Fruit fly (Drosophila melanogaster) whole organism, embryonic: ENCODE measurements around the gene Ifrd1.

Experiments used
- BEAF-32 ChIP-seq: fragments of 200-800 bp; sonication (Bioruptor generic); optimal IDR thresholded peaks from 3 replicates; lab custom pipeline; 2017; ENCODE audit warnings: missing biosample characterization, missing genetic modification characterization, mild to moderate bottlenecking, moderate library complexity, missing genetic modification reagents
- Blimp-1 ChIP-seq: fragments of 200-800 bp; sonication (Bioruptor generic); optimal IDR thresholded peaks from 3 replicates; lab custom pipeline; 2018; ENCODE audit warnings: missing biosample characterization, missing genetic modification characterization, mild to moderate bottlenecking, moderate library complexity, missing genetic modification reagents
- BtbVII ChIP-seq: fragments of 200-800 bp; sonication (Bioruptor generic); optimal IDR thresholded peaks from 3 replicates; lab custom pipeline; 2017; ENCODE audit warnings: missing biosample characterization, mild to moderate bottlenecking, missing genetic modification characterization
- CG11085 ChIP-seq: fragments of 200-800 bp; sonication (Bioruptor generic); IDR thresholded peaks from 2 replicates; pipeline ENCODE4 v1.3.6; 2022; ENCODE audit warnings: missing biosample characterization, missing genetic modification characterization
- CG13894 ChIP-seq: fragments of 200-800 bp; sonication (Bioruptor generic); optimal IDR thresholded peaks from 3 replicates; lab custom pipeline; 2018; ENCODE audit warnings: missing biosample characterization, mild to moderate bottlenecking, missing genetic modification characterization, moderate library complexity
- CG14667 ChIP-seq: fragments of 200-800 bp; sonication (Bioruptor generic); IDR thresholded peaks from 2 replicates; pipeline ENCODE4 v1.3.6; 2022; ENCODE audit warnings: missing biosample characterization, missing genetic modification characterization
- CG14710 ChIP-seq: fragments of 200-800 bp; sonication (Bioruptor generic); optimal IDR thresholded peaks from 3 replicates; lab custom pipeline; 2019; ENCODE audit warnings: missing biosample characterization, mild to moderate bottlenecking, missing genetic modification characterization, moderate library complexity
- CG1647 ChIP-seq: fragments of 200-800 bp; sonication (Bioruptor generic); optimal IDR thresholded peaks from 3 replicates; lab custom pipeline; 2016; ENCODE audit warnings: missing biosample characterization, missing genetic modification characterization
- CG16815 ChIP-seq: fragments of 200-800 bp; sonication (Bioruptor generic); optimal IDR thresholded peaks from 3 replicates; lab custom pipeline; 2017; ENCODE audit warnings: missing biosample characterization, mild to moderate bottlenecking, missing genetic modification characterization
- CG17186 ChIP-seq: fragments of 200-800 bp; sonication (Bioruptor generic); optimal IDR thresholded peaks from 3 replicates; lab custom pipeline; 2017; ENCODE audit warnings: missing biosample characterization, missing genetic modification reagents, missing genetic modification characterization
- CG17359 ChIP-seq: fragments of 200-800 bp; sonication (Bioruptor generic); optimal IDR thresholded peaks from 3 replicates; lab custom pipeline; 2018; ENCODE audit warnings: missing biosample characterization, mild to moderate bottlenecking, missing genetic modification characterization, moderate library complexity
- CG18011 ChIP-seq: fragments of 200-800 bp; sonication (Bioruptor generic); optimal IDR thresholded peaks from 2 replicates; lab custom pipeline; 2017; ENCODE audit warnings: missing biosample characterization, missing genetic modification characterization, mild to moderate bottlenecking, moderate library complexity, missing genotype
- CG2678 ChIP-seq: fragments of 200-800 bp; sonication (Bioruptor generic); optimal IDR thresholded peaks from 3 replicates; lab custom pipeline; 2019; ENCODE audit warnings: missing biosample characterization, mild to moderate bottlenecking, missing genetic modification characterization, moderate library complexity
- CG30431 ChIP-seq: fragments of 200-800 bp; sonication (Bioruptor generic); optimal IDR thresholded peaks from 2 replicates; lab custom pipeline; 2017; ENCODE audit warnings: missing biosample characterization, missing genetic modification characterization
- CG32532 ChIP-seq: fragments of 200-800 bp; sonication (Bioruptor generic); IDR thresholded peaks from 2 replicates; pipeline ENCODE4 v1.3.6; 2022; ENCODE audit warnings: missing biosample characterization, missing genetic modification characterization
- CG3281 ChIP-seq: fragments of 200-800 bp; sonication (Bioruptor generic); optimal IDR thresholded peaks from 3 replicates; lab custom pipeline; 2017; ENCODE audit warnings: missing biosample characterization, mild to moderate bottlenecking, missing genetic modification characterization
- CG4360 ChIP-seq: fragments of 200-800 bp; sonication (Bioruptor generic); IDR thresholded peaks from 2 replicates; pipeline ENCODE4 v1.3.6; 2022; ENCODE audit warnings: missing biosample characterization, missing genetic modification characterization
- CG43689 ChIP-seq: fragments of 200-800 bp; sonication (Bioruptor generic); IDR thresholded peaks from 2 replicates; pipeline ENCODE4 v1.3.6; 2022; ENCODE audit warnings: missing biosample characterization, missing genetic modification characterization
- CG5180 ChIP-seq: fragments of 200-800 bp; sonication (Bioruptor generic); optimal IDR thresholded peaks from 3 replicates; lab custom pipeline; 2017; ENCODE audit warnings: missing biosample characterization, missing genetic modification characterization, mild to moderate bottlenecking, moderate library complexity, missing genetic modification reagents
- CG7745 ChIP-seq: fragments of 200-800 bp; sonication (Bioruptor generic); optimal IDR thresholded peaks from 2 replicates; lab custom pipeline; 2018; ENCODE audit warnings: missing biosample characterization, mild to moderate bottlenecking, missing genetic modification characterization, moderate library complexity
- CG9609 ChIP-seq: fragments of 200-800 bp; sonication (Bioruptor generic); optimal IDR thresholded peaks from 3 replicates; lab custom pipeline; 2016; ENCODE audit warnings: missing biosample characterization, missing genetic modification characterization
- D19A ChIP-seq: fragments of 200-800 bp; optimal IDR thresholded peaks from 3 replicates; lab custom pipeline; 2019; ENCODE audit warnings: missing biosample characterization, mild to moderate bottlenecking, missing genetic modification characterization, moderate library complexity
- HmgD ChIP-seq: fragments of 200-800 bp; sonication (Bioruptor generic); optimal IDR thresholded peaks from 3 replicates; lab custom pipeline; 2016; ENCODE audit warnings: missing biosample characterization, missing genetic modification characterization
- HmgZ ChIP-seq: fragments of 200-800 bp; sonication (Bioruptor generic); optimal IDR thresholded peaks from 2 replicates; lab custom pipeline; 2018; ENCODE audit warnings: missing biosample characterization, mild to moderate bottlenecking, missing genetic modification characterization
- Xrp1 ChIP-seq: fragments of 200-800 bp; sonication (Bioruptor generic); IDR thresholded peaks from 2 replicates; pipeline ENCODE4 v1.3.6; 2022; ENCODE audit warnings: missing biosample characterization, missing genetic modification characterization
- ara ChIP-seq: fragments of 200-800 bp; sonication (Bioruptor generic); IDR thresholded peaks from 2 replicates; pipeline ENCODE4 v1.3.6; 2022; ENCODE audit warnings: missing biosample characterization, missing genetic modification characterization
- cas ChIP-seq: fragments of 200-800 bp; sonication (Bioruptor generic); IDR thresholded peaks from 2 replicates; pipeline ENCODE4 v1.3.6; 2022; ENCODE audit warnings: missing biosample characterization, missing genetic modification characterization
- crol ChIP-seq: fragments of 200-800 bp; sonication (Bioruptor generic); IDR thresholded peaks from 2 replicates; pipeline ENCODE4 v1.3.6; 2022; ENCODE audit warnings: missing biosample characterization, missing genetic modification characterization
- crp ChIP-seq, 2 experiments: fragments of 200-800 bp; sonication (Bioruptor generic); optimal IDR thresholded peaks; 2 replicates in 1 of 2; 3 replicates in 1 of 2; lab custom pipeline; 2017; ENCODE audit warnings: missing biosample characterization in 2 of 2, missing genetic modification characterization in 2 of 2, mild to moderate bottlenecking in 1 of 2, moderate library complexity in 1 of 2
- dimm ChIP-seq: fragments of 200-800 bp; sonication (Bioruptor generic); IDR thresholded peaks from 2 replicates; pipeline ENCODE4 v1.3.6; 2022; ENCODE audit warnings: missing biosample characterization, missing genetic modification characterization
- dysf ChIP-seq: fragments of 200-800 bp; sonication (Bioruptor generic); IDR thresholded peaks from 3 replicates; pipeline ENCODE4 v1.3.6; 2022; ENCODE audit warnings: missing biosample characterization, missing genetic modification characterization
- eve ChIP-seq, 2 experiments: fragments of >200 bp; optimal IDR thresholded peaks; 2 replicates each; lab custom pipeline; 2017; ENCODE audit warnings: missing biosample characterization in 2 of 2, missing genetic modification characterization in 2 of 2
- grau ChIP-seq: fragments of 200-800 bp; optimal IDR thresholded peaks from 3 replicates; lab custom pipeline; 2019; ENCODE audit warnings: missing biosample characterization, mild to moderate bottlenecking, missing genetic modification characterization, moderate library complexity
- gt ChIP-seq: fragments of 200-800 bp; sonication (Bioruptor generic); IDR thresholded peaks from 2 replicates; pipeline ENCODE4 v1.3.6; 2022; ENCODE audit warnings: missing biosample characterization, missing genetic modification characterization
- hth ChIP-seq: fragments of >200 bp; optimal IDR thresholded peaks from 2 replicates; lab custom pipeline; 2017; ENCODE audit warnings: inconsistent platforms
- kni ChIP-seq: fragments of 200-800 bp; sonication (Bioruptor generic); optimal IDR thresholded peaks from 3 replicates; lab custom pipeline; 2017; ENCODE audit warnings: mild to moderate bottlenecking, missing biosample characterization, missing genetic modification reagents, missing genetic modification characterization
- mam ChIP-seq: fragments of 200-800 bp; sonication (Bioruptor generic); optimal IDR thresholded peaks from 3 replicates; lab custom pipeline; 2016; ENCODE audit warnings: missing biosample characterization, missing genetic modification characterization
- nmo ChIP-seq: fragments of 200-800 bp; sonication (Bioruptor generic); optimal IDR thresholded peaks from 2 replicates; lab custom pipeline; 2018; ENCODE audit warnings: missing biosample characterization, mild to moderate bottlenecking, missing genetic modification characterization, moderate library complexity
- nom ChIP-seq: fragments of 200-800 bp; sonication (Bioruptor generic); optimal IDR thresholded peaks from 2 replicates; lab custom pipeline; 2017; ENCODE audit warnings: missing biosample characterization, missing genetic modification characterization, mild to moderate bottlenecking, moderate library complexity, missing genetic modification reagents
- oc ChIP-seq: fragments of 200-800 bp; sonication (Bioruptor generic); optimal IDR thresholded peaks from 2 replicates; lab custom pipeline; 2018; ENCODE audit warnings: missing biosample characterization, mild to moderate bottlenecking, missing genetic modification characterization, moderate library complexity
- org-1 ChIP-seq: fragments of 200-800 bp; sonication (Bioruptor generic); optimal IDR thresholded peaks from 2 replicates; lab custom pipeline; 2017; ENCODE audit warnings: missing biosample characterization, missing genetic modification characterization
- pan ChIP-seq, 4 experiments: fragments of >200 bp in 3 of 4; fragments of 200-800 bp in 1 of 4; sonication (Bioruptor generic) in 1 of 4; optimal IDR thresholded peaks in 3 of 4; IDR thresholded peaks in 1 of 4; 2 replicates each; pipeline versions ENCODE4 v1.3.6 to Lab custom; 2017 to 2022; ENCODE audit warnings: missing biosample characterization in 2 of 4, missing genetic modification characterization in 2 of 4, mixed read lengths in 1 of 4
- pros ChIP-seq: fragments of 200-800 bp; sonication (Bioruptor generic); optimal IDR thresholded peaks from 3 replicates; lab custom pipeline; 2019; ENCODE audit warnings: missing biosample characterization, mild to moderate bottlenecking, missing genetic modification characterization, moderate library complexity
- shn ChIP-seq: fragments of 200-800 bp; sonication (Bioruptor generic); optimal IDR thresholded peaks from 3 replicates; lab custom pipeline; 2016; ENCODE audit warnings: missing biosample characterization, missing genetic modification characterization
- sob ChIP-seq: fragments of 200-800 bp; sonication (Bioruptor generic); IDR thresholded peaks from 2 replicates; pipeline ENCODE4 v1.3.6; 2022; ENCODE audit warnings: missing biosample characterization, missing genetic modification characterization
- sqz ChIP-seq: fragments of 200-800 bp; sonication (Bioruptor generic); optimal IDR thresholded peaks from 3 replicates; lab custom pipeline; 2018; ENCODE audit warnings: missing biosample characterization, mild to moderate bottlenecking, missing genetic modification characterization
- tio ChIP-seq: fragments of 200-800 bp; sonication (Bioruptor generic); optimal IDR thresholded peaks from 2 replicates; lab custom pipeline; 2017; ENCODE audit warnings: missing biosample characterization, missing genetic modification characterization, inconsistent platforms
- unpg ChIP-seq: fragments of 200-800 bp; sonication (Bioruptor generic); optimal IDR thresholded peaks from 3 replicates; lab custom pipeline; 2018; ENCODE audit warnings: missing biosample characterization, mild to moderate bottlenecking, missing genetic modification characterization, moderate library complexity
- wor ChIP-seq: fragments of 200-800 bp; sonication (Bioruptor generic); IDR thresholded peaks from 2 replicates; pipeline ENCODE4 v1.3.6; 2022; ENCODE audit warnings: missing biosample characterization, missing genetic modification characterization

The Ifrd1 gene

DNA sequence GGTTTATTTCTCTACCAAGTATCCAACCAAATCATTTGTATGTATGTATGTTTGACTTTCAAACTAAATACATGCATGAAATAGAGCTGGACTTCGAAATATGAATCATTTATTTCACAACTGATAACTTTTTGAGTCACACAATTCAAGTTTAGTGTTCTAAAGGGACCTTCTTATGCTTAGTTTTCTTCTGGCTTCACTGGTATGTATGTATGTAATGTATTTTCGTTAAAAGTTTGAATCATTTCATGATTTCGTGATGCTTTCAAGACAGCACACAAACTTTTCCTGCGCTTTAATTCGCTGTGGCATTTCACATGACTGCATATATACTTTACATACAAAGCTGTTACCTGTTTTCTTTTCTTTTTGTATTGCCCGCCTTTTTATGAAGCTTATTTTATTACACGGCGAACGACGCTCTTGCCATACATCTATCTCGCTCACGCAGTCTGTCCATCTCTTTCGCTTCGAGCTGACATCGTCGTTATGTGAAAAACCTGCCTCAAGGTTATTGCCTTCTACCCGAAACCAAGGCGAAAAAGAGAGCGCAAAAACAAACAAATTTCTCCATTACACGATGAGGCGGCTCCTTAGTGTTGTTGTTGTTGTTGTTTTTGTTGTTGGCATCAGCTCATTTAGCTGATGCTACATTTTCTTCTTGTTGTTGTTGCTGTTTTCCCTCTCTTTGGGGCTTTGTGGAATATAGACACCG is 34.3 kb upstream of the Ifrd1 start (continued):
- TF ChIP-seq CG17186 (GFP tag; lab: Kevin White, UChicago) (no peak), org-1 (GFP tag; lab: Kevin White, UChicago) (no peak), CG32532 (peak; percentile 7; the same call in 1 of the 2 replicates), pan (optimal IDR thresholded peaks at IDR 0.05; lab: Kevin White, UChicago) (no peak), pan (GFP tag; optimal IDR thresholded peaks at IDR 0.05 in 1 of 2, IDR thresholded peaks at IDR 0.05 in 1 of 2) (peak in 1 of 2 experiments; percentile 29), D19A (tag; lab: Kevin White, UChicago) (peak; percentile 7), CG2678 (tag; lab: Kevin White, UChicago) (no peak), CG4360 (GFP tag; lab: Robert Waterston, UW) (peak; percentile 99), shn (GFP tag; lab: Kevin White, UChicago) (no peak), CG30431 (no peak), ara (GFP tag; lab: Robert Waterston, UW) (no peak), CG3281 (no peak), dimm (GFP tag; lab: Robert Waterston, UW) (no peak), hth (no peak), sob (GFP tag; lab: Robert Waterston, UW) (no peak), BtbVII (GFP tag; lab: Kevin White, UChicago) (no peak), HmgZ (no peak), CG7745 (tag; lab: Kevin White, UChicago) (no peak), Blimp-1 (GFP tag; lab: Kevin White, UChicago) (peak; percentile 63), cas (no peak), mam (no peak), CG14710 (tag; lab: Kevin White, UChicago) (no peak), BEAF-32 (GFP tag; lab: Kevin White, UChicago) (no peak), CG18011 (no peak), pros (GFP tag; lab: Kevin White, UChicago) (peak; percentile 56), CG9609 (GFP tag; lab: Kevin White, UChicago) (no peak), wor (GFP tag; lab: Robert Waterston, UW) (no peak), crol (no peak), gt (GFP tag; lab: Robert Waterston, UW) (no peak), CG11085 (GFP tag; lab: Robert Waterston, UW) (no peak), tio (GFP tag; lab: Kevin White, UChicago) (no peak), Xrp1 (no peak), kni (GFP tag; lab: Kevin White, UChicago) (peak; percentile 73), CG5180 (GFP tag; lab: Kevin White, UChicago) (peak; percentile 50), oc (peak; percentile 80), unpg (GFP tag; lab: Kevin White, UChicago) (no peak), eve (GFP tag; optimal IDR thresholded peaks at IDR 0.05; lab: Kevin White, UChicago) (peak in 1 of 2 experiments; percentile 59), CG43689 (no peak), grau (tag; lab: Kevin White, UChicago) (no peak), CG16815 (GFP tag; lab: Kevin White, UChicago) (no peak), sqz (GFP tag; lab: Kevin White, UChicago) (peak; percentile 6), HmgD (GFP tag; lab: Kevin White, UChicago) (no peak), CG1647 (GFP tag; lab: Kevin White, UChicago) (no peak), CG14667 (GFP tag; lab: Robert Waterston, UW) (no peak), dysf (GFP tag; lab: Robert Waterston, UW) (no peak), CG13894 (tag; lab: Kevin White, UChicago) (no peak), nmo (GFP tag; lab: Kevin White, UChicago) (no peak), nom (GFP tag; lab: Kevin White, UChicago) (peak; percentile 43), crp (GFP tag; optimal IDR thresholded peaks at IDR 0.05; lab: Kevin White, UChicago) (no peak), CG17359 (no peak)
